Worm (Caenorhabditis elegans): ENCODE data around the gene T01H10.11.

- TF ChIP-seq him-1 (tag; optimal IDR thresholded peaks at IDR 0.05) (no peak), dao-5 (tag; optimal IDR thresholded peaks at IDR 0.05) (no peak), W03F9.2 (tag; optimal IDR thresholded peaks at IDR 0.05) (no peak)
Measured at ce11 chrX:12080581-12081162, 42.6 kb upstream of the T01H10.11 start.
